Worm (Caenorhabditis elegans) whole organism, early embryonic: Measurements from ENCODE around the gene T26E4.3.

Experiments used
- B0310.2 ChIP-seq: sonication (generic microtip); optimal IDR thresholded peaks from 2 replicates; lab custom pipeline; 2016; ENCODE audit warnings: mild to moderate bottlenecking, missing genetic modification characterization, missing compliant biosample characterization
- ceh-13 ChIP-seq: fragments of 200-800 bp; sonication (Bioruptor generic); optimal IDR thresholded peaks from 2 replicates; lab custom pipeline; 2018; ENCODE audit warnings: mild to moderate bottlenecking, missing genetic modification characterization, missing compliant biosample characterization
- ets-7 ChIP-seq: sonication (generic microtip); optimal IDR thresholded peaks from 2 replicates; lab custom pipeline; 2016; ENCODE audit warnings: missing genotype, missing genetic modification characterization, missing compliant biosample characterization
- hmbx-1 ChIP-seq: sonication (generic microtip); optimal IDR thresholded peaks from 2 replicates; lab custom pipeline; 2016; ENCODE audit warnings: mild to moderate bottlenecking, missing genetic modification characterization, missing compliant biosample characterization
- tbx-11 ChIP-seq: fragments of 200-800 bp; sonication (Bioruptor generic); IDR thresholded peaks from 2 replicates; pipeline ENCODE4 v1.3.6; 2022; ENCODE audit warnings: missing genetic modification characterization, missing compliant biosample characterization
- tbx-37 ChIP-seq: fragments of 200-800 bp; sonication (Bioruptor generic); conservative IDR thresholded peaks from 2 replicates; pipeline ENCODE4 v1.3.6; 2022; ENCODE audit warnings: missing genetic modification reagents, missing genetic modification characterization, missing compliant biosample characterization

ce11 chrV:15819983-15820382 is 37.4 kb downstream of the T26E4.3 start, which contains the start of gene srbc-48:
- TF ChIP-seq ets-7 (tag; lab: Kevin White, UChicago) (no peak), B0310.2 (tag; lab: Kevin White, UChicago) (no peak), hmbx-1 (no peak), ceh-13 (GFP tag; lab: Kevin White, UChicago) (no peak), tbx-37 (no peak), tbx-11 (GFP tag; lab: Robert Waterston, UW) (no peak)
